Worm (Caenorhabditis elegans) whole organism, L4/young adult: ENCODE measurements around the gene atf-7.

Experiments
- W03F9.2 ChIP-seq: fragments of 150-350 bp; optimal IDR thresholded peaks from 2 replicates; lab custom pipeline; 2014; ENCODE audit warnings: missing biosample characterization, missing genetic modification characterization
- dao-5 ChIP-seq: sonication (generic microtip); optimal IDR thresholded peaks from 2 replicates; lab custom pipeline; 2016; ENCODE audit warnings: missing genotype, missing genetic modification characterization, moderate library complexity, missing compliant biosample characterization
- him-1 ChIP-seq: sonication (generic microtip); optimal IDR thresholded peaks from 2 replicates; lab custom pipeline; 2016; ENCODE audit warnings: missing genotype, missing genetic modification reagents, missing genetic modification characterization, missing compliant biosample characterization

The atf-7 gene

ce11 chrIII:4491164-4492144, 7.4 kb downstream of the atf-7 start:
- TF ChIP-seq dao-5 (tag; lab: Kevin White, UChicago) (no peak), him-1 (tag; lab: Kevin White, UChicago) (peak; percentile 25), W03F9.2 (tag; lab: Kevin White, UChicago) (no peak)

ce11 chrIII:4488892-4489409, 9.9 kb downstream of the atf-7 start, which contains the start of gene cpg-1:
cpg-1 (plus strand) TSS chrIII:4489359.
- TF ChIP-seq him-1 (tag; lab: Kevin White, UChicago): no peak
- TF ChIP-seq dao-5 (tag; lab: Kevin White, UChicago): no peak
- TF ChIP-seq W03F9.2 (tag; lab: Kevin White, UChicago): peak; percentile 30

- TF ChIP-seq him-1 (tag; lab: Kevin White, UChicago) (no peak), dao-5 (tag; lab: Kevin White, UChicago) (no peak), W03F9.2 (tag; lab: Kevin White, UChicago) (no peak)
Observed at ce11 chrIII:4487271-4487670, 11.6 kb downstream of the atf-7 start.

- TF ChIP-seq dao-5 (tag; lab: Kevin White, UChicago) (no peak), him-1 (tag; lab: Kevin White, UChicago) (no peak), W03F9.2 (tag; lab: Kevin White, UChicago) (no peak)
Observed at ce11 chrIII:4482986-4483385, 15.9 kb downstream of the atf-7 start.

ce11 chrIII:4481787-4482186, 17.1 kb downstream of the atf-7 start:
- no peak for TF ChIP-seq him-1 (tag; lab: Kevin White, UChicago)
- no peak for TF ChIP-seq dao-5 (tag; lab: Kevin White, UChicago)
- no peak for TF ChIP-seq W03F9.2 (tag; lab: Kevin White, UChicago)

- TF ChIP-seq him-1 (tag; lab: Kevin White, UChicago) (no peak), dao-5 (tag; lab: Kevin White, UChicago) (no peak), W03F9.2 (tag; lab: Kevin White, UChicago) (no peak)
Observed at ce11 chrIII:4477472-4477871, 21.4 kb downstream of the atf-7 start, which contains the start of gene ins-17. ins-17 (minus strand) TSS chrIII:4477572.

- no peak for TF ChIP-seq him-1 (tag; lab: Kevin White, UChicago)
Observed at ce11 chrIII:4476806-4477205, 22.0 kb downstream of the atf-7 start.

ce11 chrIII:4476313-4476712, 22.5 kb downstream of the atf-7 start:
- TF ChIP-seq dao-5 (tag; lab: Kevin White, UChicago) (no peak), him-1 (tag; lab: Kevin White, UChicago) (no peak), W03F9.2 (tag; lab: Kevin White, UChicago) (no peak)

ce11 chrIII:4475428-4475968, 23.3 kb downstream of the atf-7 start, which contains the start of gene rps-1:
rps-1 (plus strand) TSS chrIII:4475918.
- peak; percentile 96 for TF ChIP-seq him-1 (tag; lab: Kevin White, UChicago)
- TF ChIP-seq dao-5 (tag; lab: Kevin White, UChicago): no peak
- TF ChIP-seq W03F9.2 (tag; lab: Kevin White, UChicago): peak; percentile 98

ce11 chrIII:4474908-4475307, 23.9 kb downstream of the atf-7 start, which contains the start of gene ifet-1:
ifet-1 (minus strand) TSS chrIII:4475150.
- TF ChIP-seq him-1 (tag; lab: Kevin White, UChicago) (no peak), W03F9.2 (tag; lab: Kevin White, UChicago) (no peak), dao-5 (tag; lab: Kevin White, UChicago) (no peak)

ce11 chrIII:4470793-4471192, 28.1 kb downstream of the atf-7 start:
- TF ChIP-seq him-1 (tag; lab: Kevin White, UChicago) (peak; percentile 65), W03F9.2 (tag; lab: Kevin White, UChicago) (peak; percentile 38), dao-5 (tag; lab: Kevin White, UChicago) (peak; percentile 50)

ce11 chrIII:4468812-4469211, 30.0 kb downstream of the atf-7 start, which contains the start of gene mstr-2:
mstr-2 (plus strand) TSS chrIII:4469112.
- no peak for TF ChIP-seq him-1 (tag; lab: Kevin White, UChicago)
- no peak for TF ChIP-seq W03F9.2 (tag; lab: Kevin White, UChicago)
- TF ChIP-seq dao-5 (tag; lab: Kevin White, UChicago): no peak

ce11 chrIII:4468390-4468789, 30.5 kb downstream of the atf-7 start:
- TF ChIP-seq him-1 (tag; lab: Kevin White, UChicago) (no peak), dao-5 (tag; lab: Kevin White, UChicago) (no peak), W03F9.2 (tag; lab: Kevin White, UChicago) (no peak)
